Fruit fly (Drosophila melanogaster): ENCODE measurements around the gene glec.

DNA sequence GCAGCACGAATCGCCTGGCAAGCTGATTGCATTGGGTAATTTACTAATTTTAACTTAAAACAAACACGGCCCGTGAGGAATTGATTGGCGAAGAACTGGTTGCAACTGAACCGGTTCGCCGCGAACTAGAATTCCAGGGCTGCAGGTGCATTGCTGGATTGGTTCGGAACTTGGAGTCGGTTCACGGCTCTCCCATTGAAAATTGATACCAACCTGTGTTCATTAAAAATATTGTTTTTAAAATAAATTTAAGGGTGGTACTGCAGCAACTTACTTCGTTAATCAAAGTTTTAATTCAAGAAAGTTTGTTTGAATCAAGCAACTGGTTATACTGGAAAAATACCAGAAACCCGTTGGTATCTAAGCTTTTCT lies 33.5 kb downstream of the glec start, which contains the start of gene CASK:
- no peak for TF ChIP-seq psq (GFP tag; optimal IDR thresholded peaks at IDR 0.05)
- no peak for TF ChIP-seq Mio (GFP tag; optimal IDR thresholded peaks at IDR 0.05)
- no peak for TF ChIP-seq h (GFP tag; optimal IDR thresholded peaks at IDR 0.05)

All from whole organism, wandering third instar larva.